Fruit fly (Drosophila melanogaster): Measurements from ENCODE around the gene CG7742.

The CG7742 gene

dm6 chr2L:5239433-5240278 lies 24.8 kb upstream of the CG7742 start:
- TF ChIP-seq sage (GFP tag; optimal IDR thresholded peaks at IDR 0.05) (no peak), dl (GFP tag; optimal IDR thresholded peaks at IDR 0.05; ENCODE audit: insufficient read depth in 1 of 2, partially characterized antibody in 2 of 2) (no peak), jim (GFP tag; optimal IDR thresholded peaks at IDR 0.05) (no peak), dsf (GFP tag; optimal IDR thresholded peaks at IDR 0.05; ENCODE audit: borderline replicate concordance) (no peak), Rel (GFP tag; optimal IDR thresholded peaks at IDR 0.05) (no peak), Rel (tag; optimal IDR thresholded peaks at IDR 0.05) (no peak)

- TF ChIP-seq Dfd (GFP tag; optimal IDR thresholded peaks at IDR 0.05) (peak; percentile 56), br (GFP tag; optimal IDR thresholded peaks at IDR 0.05) (peak; percentile 11), Abd-B (GFP tag; optimal IDR thresholded peaks at IDR 0.05) (no peak)
Measured at dm6 chr2L:5238567-5238925, 23.7 kb upstream of the CG7742 start.

- TF ChIP-seq Jra (GFP tag; optimal IDR thresholded peaks at IDR 0.05) (no peak), Myc (optimal IDR thresholded peaks at IDR 0.05) (no peak), dl (GFP tag; optimal IDR thresholded peaks at IDR 0.05; ENCODE audit: insufficient read depth in 1 of 2, partially characterized antibody in 2 of 2) (no peak), fru (GFP tag; optimal IDR thresholded peaks at IDR 0.05) (peak; percentile 38), HLH106 (tag; optimal IDR thresholded peaks at IDR 0.05) (peak; percentile 24), psq (GFP tag; optimal IDR thresholded peaks at IDR 0.05) (peak; percentile 43), GATAd (GFP tag; optimal IDR thresholded peaks at IDR 0.05) (no peak), Mio (GFP tag; optimal IDR thresholded peaks at IDR 0.05) (no peak), h (GFP tag; optimal IDR thresholded peaks at IDR 0.05) (peak; percentile 6), Dif (GFP tag; optimal IDR thresholded peaks at IDR 0.05; ENCODE audit: partially characterized antibody) (no peak), dmrt93B (GFP tag; optimal IDR thresholded peaks at IDR 0.05) (no peak), sv (GFP tag; optimal IDR thresholded peaks at IDR 0.05) (peak; percentile 33), CG32264 (GFP tag; optimal IDR thresholded peaks at IDR 0.05) (no peak), Sp1 (GFP tag; optimal IDR thresholded peaks at IDR 0.05) (peak; percentile 24), rgr (GFP tag; optimal IDR thresholded peaks at IDR 0.05) (peak; percentile 49), OdsH (GFP tag; optimal IDR thresholded peaks at IDR 0.05) (peak; percentile 69), foxo (GFP tag; optimal IDR thresholded peaks at IDR 0.05) (peak in 1 of 2 experiments; percentile 49), Hnf4 (GFP tag; optimal IDR thresholded peaks at IDR 0.05) (peak; percentile 33), br (GFP tag; optimal IDR thresholded peaks at IDR 0.05) (no peak), dsf (GFP tag; optimal IDR thresholded peaks at IDR 0.05; ENCODE audit: borderline replicate concordance) (no peak), brk (GFP tag; optimal IDR thresholded peaks at IDR 0.05) (peak; percentile 49)
Measured at dm6 chr2L:5237899-5238566, 23.2 kb upstream of the CG7742 start.

dm6 chr2L:5237175-5237753 lies 22.4 kb upstream of the CG7742 start:
- TF ChIP-seq dmrt93B (GFP tag; optimal IDR thresholded peaks at IDR 0.05): no peak
- TF ChIP-seq OdsH (GFP tag; optimal IDR thresholded peaks at IDR 0.05): no peak
- TF ChIP-seq sage (GFP tag; optimal IDR thresholded peaks at IDR 0.05): peak; percentile 45
- peak; percentile 14 for TF ChIP-seq tai (GFP tag; optimal IDR thresholded peaks at IDR 0.05)
- TF ChIP-seq N (GFP tag; optimal IDR thresholded peaks at IDR 0.05): no peak
- no peak for TF ChIP-seq dsf (GFP tag; optimal IDR thresholded peaks at IDR 0.05; ENCODE audit: borderline replicate concordance)
- TF ChIP-seq CrebA (GFP tag; optimal IDR thresholded peaks at IDR 0.05; ENCODE audit: borderline replicate concordance): peak; percentile 70
- no peak for TF ChIP-seq Mio (GFP tag; optimal IDR thresholded peaks at IDR 0.05)
- TF ChIP-seq psq (GFP tag; optimal IDR thresholded peaks at IDR 0.05): no peak
- TF ChIP-seq Dfd (GFP tag; optimal IDR thresholded peaks at IDR 0.05): no peak
- TF ChIP-seq woc (GFP tag; optimal IDR thresholded peaks at IDR 0.05): peak; percentile 18
- peak; percentile 67 for TF ChIP-seq brk (GFP tag; optimal IDR thresholded peaks at IDR 0.05)
- TF ChIP-seq pan (optimal IDR thresholded peaks at IDR 0.05): no peak
- peak; percentile 2 for TF ChIP-seq Hnf4 (GFP tag; optimal IDR thresholded peaks at IDR 0.05)
- TF ChIP-seq Rel (GFP tag; optimal IDR thresholded peaks at IDR 0.05): peak; percentile 87
- peak; percentile 22 for TF ChIP-seq Rel (tag; optimal IDR thresholded peaks at IDR 0.05)
- peak; percentile 96 for TF ChIP-seq Myc (optimal IDR thresholded peaks at IDR 0.05)
- TF ChIP-seq HLH106 (tag; optimal IDR thresholded peaks at IDR 0.05): no peak
- TF ChIP-seq h (GFP tag; optimal IDR thresholded peaks at IDR 0.05): peak; percentile 45
- peak; percentile 6 for TF ChIP-seq Sp1 (GFP tag; optimal IDR thresholded peaks at IDR 0.05)
- TF ChIP-seq sv (GFP tag; optimal IDR thresholded peaks at IDR 0.05): no peak
- TF ChIP-seq GATAd (GFP tag; optimal IDR thresholded peaks at IDR 0.05): no peak
- TF ChIP-seq Hr83 (GFP tag; optimal IDR thresholded peaks at IDR 0.05; ENCODE audit: poor library complexity, severe bottlenecking): peak; percentile 87
- no peak for TF ChIP-seq Jra (GFP tag; optimal IDR thresholded peaks at IDR 0.05)
- peak; percentile 16 for TF ChIP-seq rgr (GFP tag; optimal IDR thresholded peaks at IDR 0.05)
- peak; percentile 95 for TF ChIP-seq Vsx2 (GFP tag; optimal IDR thresholded peaks at IDR 0.05; ENCODE audit: partially characterized antibody)
- no peak for TF ChIP-seq CG9705 (GFP tag; optimal IDR thresholded peaks at IDR 0.05)
- TF ChIP-seq lola (GFP tag; optimal IDR thresholded peaks at IDR 0.05): no peak
- peak; percentile 100 for TF ChIP-seq Dif (GFP tag; optimal IDR thresholded peaks at IDR 0.05; ENCODE audit: partially characterized antibody)
- peak; percentile 23 for TF ChIP-seq CG32264 (GFP tag; optimal IDR thresholded peaks at IDR 0.05)
- TF ChIP-seq foxo (GFP tag; optimal IDR thresholded peaks at IDR 0.05): peak in 1 of 2 experiments; percentile 58
- peak; percentile 97 to 99 for TF ChIP-seq dl (GFP tag; optimal IDR thresholded peaks at IDR 0.05; ENCODE audit: insufficient read depth in 1 of 2, partially characterized antibody in 2 of 2)
- no peak for TF ChIP-seq Hr78 (GFP tag; optimal IDR thresholded peaks at IDR 0.05)
- TF ChIP-seq jim (GFP tag; optimal IDR thresholded peaks at IDR 0.05): no peak
